Worm (Caenorhabditis elegans): Measurements from ENCODE around the gene M02G9.4.

DNA sequence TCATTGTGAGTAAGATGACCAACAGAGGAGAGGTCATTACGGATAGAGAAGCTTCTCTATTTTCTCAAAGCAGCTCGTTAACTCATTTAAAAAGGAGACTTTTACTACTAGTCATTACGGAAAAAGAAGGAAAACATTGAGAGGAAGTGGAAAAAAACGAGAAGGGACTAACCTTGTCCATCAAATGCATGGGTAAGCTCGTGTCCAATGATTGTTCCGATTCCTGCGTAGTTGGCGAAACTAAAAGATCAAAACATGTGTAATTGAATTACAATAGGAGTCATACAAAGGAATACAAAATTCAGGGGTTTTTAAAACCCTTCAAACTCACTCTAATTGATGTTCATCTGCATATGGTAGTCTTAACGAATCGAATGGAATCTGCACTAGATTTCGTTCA, 32.1 kb upstream of the M02G9.4 start:
- no peak for TF ChIP-seq F52B5.7 (tag; optimal IDR thresholded peaks at IDR 0.05)
- TF ChIP-seq ama-1 (optimal IDR thresholded peaks at IDR 0.05) = no peak
- TF ChIP-seq ama-1 (GFP tag; optimal IDR thresholded peaks at IDR 0.05) = no peak

Measured in whole organism, young adult.